Worm (Caenorhabditis elegans): ENCODE results near the gene nhr-133.

- TF ChIP-seq elt-3 (tag; optimal IDR thresholded peaks at IDR 0.05) (no peak), R02D3.7 (tag; optimal IDR thresholded peaks at IDR 0.05) (no peak), unc-39 (tag; optimal IDR thresholded peaks at IDR 0.05) (no peak), nhr-77 (tag; optimal IDR thresholded peaks at IDR 0.05) (no peak), lin-13 (GFP tag; optimal IDR thresholded peaks at IDR 0.05) (no peak), mab-5 (tag; optimal IDR thresholded peaks at IDR 0.05) (no peak), ztf-4 (tag; optimal IDR thresholded peaks at IDR 0.05) (no peak), zag-1 (tag; optimal IDR thresholded peaks at IDR 0.05) (no peak), fos-1 (tag; optimal IDR thresholded peaks at IDR 0.05) (no peak), mbf-1 (tag; optimal IDR thresholded peaks at IDR 0.05) (no peak)
These were observed 30.7 kb upstream of the nhr-133 start, which contains the start of gene cyp-33C3 for ce11 chrV:2242630-2243029.
